Worm (Caenorhabditis elegans) whole organism, L3 larva: ENCODE results near the gene F41C3.11.

Source experiments
- egl-27 ChIP-seq: sonication (generic microtip); optimal IDR thresholded peaks from 4 replicates; lab custom pipeline; 2017; ENCODE audit warnings: missing biosample characterization, missing genetic modification reagents, missing genetic modification characterization
- elt-1 ChIP-seq: fragments of 150-350 bp; optimal IDR thresholded peaks from 2 replicates; lab custom pipeline; 2014; ENCODE audit warnings: missing biosample characterization, missing genetic modification characterization
- jun-1 ChIP-seq: fragments of 150-350 bp; optimal IDR thresholded peaks from 2 replicates; lab custom pipeline; 2014; ENCODE audit warnings: missing biosample characterization, missing genetic modification reagents, missing genetic modification characterization
- mdl-1 ChIP-seq: fragments of 150-350 bp; optimal IDR thresholded peaks from 2 replicates; lab custom pipeline; 2014; ENCODE audit warnings: missing biosample characterization, missing genetic modification characterization
- unc-39 ChIP-seq: sonication (generic microtip); optimal IDR thresholded peaks from 4 replicates; lab custom pipeline; 2017; ENCODE audit warnings: missing biosample characterization, missing genetic modification characterization
- unc-62 ChIP-seq: fragments of 150-350 bp; sonication (generic microtip); optimal IDR thresholded peaks from 4 replicates; lab custom pipeline; 2014; ENCODE audit warnings: missing biosample characterization, missing genetic modification reagents, missing genetic modification characterization

- TF ChIP-seq jun-1 (tag; lab: Kevin White, UChicago) (no peak), mdl-1 (no peak), unc-39 (tag; lab: Kevin White, UChicago) (no peak), egl-27 (no peak), elt-1 (tag; lab: Kevin White, UChicago) (peak; percentile 93), unc-62 (GFP tag; lab: Kevin White, UChicago) (no peak)
Observed at ce11 chrII:4759835-4760234, 26.1 kb upstream of the F41C3.11 start.
